Fruit fly (Drosophila melanogaster) Kc167 (cell line): ENCODE results near the gene CG32148.

ENCODE experiments used
- Myc ChIP-seq: fragments of >200 bp; optimal IDR thresholded peaks from 2 replicates; lab custom pipeline; 2017; ENCODE audit warnings: missing external identifiers
- Sin3A ChIP-seq: fragments of >200 bp; optimal IDR thresholded peaks from 2 replicates; lab custom pipeline; 2018; ENCODE audit warnings: missing external identifiers
- h ChIP-seq: fragments of >200 bp; optimal IDR thresholded peaks from 3 replicates; lab custom pipeline; 2018; ENCODE audit warnings: missing external identifiers
- psq ChIP-seq: fragments of >200 bp; optimal IDR thresholded peaks from 2 replicates; lab custom pipeline; 2017; ENCODE audit warnings: missing external identifiers
- ttk ChIP-seq: sonication (Bioruptor generic); optimal IDR thresholded peaks from 2 replicates; lab custom pipeline; 2017; ENCODE audit warnings: missing external identifiers

dm6 chr3L:14986984-14987896 is 36.1 kb upstream of the CG32148 start:
- TF ChIP-seq psq (lab: Kevin White, UChicago) = no peak
- TF ChIP-seq Myc (lab: Kevin White, UChicago) = no peak
- no peak for TF ChIP-seq h
- no peak for TF ChIP-seq Sin3A (lab: Kevin White, UChicago)
- TF ChIP-seq ttk (lab: Kevin White, UChicago) = no peak
